Worm (Caenorhabditis elegans) whole organism, young adult: ENCODE results near the gene ins-10.
"Not testable (repeated sequence)": the region's sequence is repeated elsewhere in the genome, so short reads cannot be mapped to it uniquely, and the experiment has no call there.

ENCODE experiments used
- B0019.2 ChIP-seq: fragments of 200-800 bp; sonication (Bioruptor generic); conservative IDR thresholded peaks from 2 replicates; pipeline ENCODE4 v1.3.6; 2022; ENCODE audit warnings: missing genetic modification reagents, missing genetic modification characterization, missing compliant biosample characterization
- C17E4.6 ChIP-seq: fragments of 200-800 bp; sonication (Bioruptor generic); IDR thresholded peaks from 2 replicates; pipeline ENCODE4 v1.3.6; 2022; ENCODE audit warnings: missing genetic modification reagents, missing genetic modification characterization, missing compliant biosample characterization
- F23B12.7 ChIP-seq: sonication (generic microtip); optimal IDR thresholded peaks from 2 replicates; lab custom pipeline; 2017; ENCODE audit warnings: missing genetic modification characterization, mild to moderate bottlenecking, missing compliant biosample characterization, antibody characterized with exemption, moderate library complexity; ENCODE audit not compliant: insufficient read depth
- F33H1.4 ChIP-seq: fragments of 200-800 bp; sonication (Bioruptor generic); IDR thresholded peaks from 2 replicates; pipeline ENCODE4 v1.3.6; 2022; ENCODE audit warnings: missing genetic modification reagents, missing genetic modification characterization, missing compliant biosample characterization
- F39B2.1 ChIP-seq: fragments of 200-800 bp; sonication (Bioruptor generic); IDR thresholded peaks from 2 replicates; pipeline ENCODE4 v1.3.6; 2022; ENCODE audit warnings: missing genetic modification reagents, missing genetic modification characterization, missing compliant biosample characterization
- F52B5.7 ChIP-seq: sonication (generic microtip); optimal IDR thresholded peaks from 2 replicates; lab custom pipeline; 2016; ENCODE audit warnings: mild to moderate bottlenecking, missing genetic modification characterization, missing compliant biosample characterization
- F57A8.1 ChIP-seq: fragments of 200-800 bp; sonication (Bioruptor generic); optimal IDR thresholded peaks from 2 replicates; lab custom pipeline; 2018; ENCODE audit warnings: mild to moderate bottlenecking, missing genetic modification characterization, moderate library complexity, missing compliant biosample characterization
- ZK185.1 ChIP-seq: sonication (generic microtip); optimal IDR thresholded peaks from 2 replicates; lab custom pipeline; 2016; ENCODE audit warnings: mild to moderate bottlenecking, missing genetic modification characterization, missing compliant biosample characterization; ENCODE audit not compliant: poor library complexity, severe bottlenecking
- akir-1 ChIP-seq: fragments of 200-800 bp; sonication (Bioruptor generic); optimal IDR thresholded peaks from 2 replicates; lab custom pipeline; 2018; ENCODE audit warnings: mild to moderate bottlenecking, missing genetic modification characterization, moderate library complexity, missing compliant biosample characterization
- aptf-2 ChIP-seq: fragments of 200-800 bp; sonication (Bioruptor generic); conservative IDR thresholded peaks from 2 replicates; pipeline ENCODE4 v1.3.6; 2022; ENCODE audit warnings: missing genetic modification reagents, missing genetic modification characterization, missing compliant biosample characterization
- athp-1 ChIP-seq: sonication (generic microtip); optimal IDR thresholded peaks from 2 replicates; lab custom pipeline; 2017; ENCODE audit warnings: mild to moderate bottlenecking, missing genetic modification characterization, missing compliant biosample characterization
- attf-3 ChIP-seq: fragments of 200-800 bp; sonication (Bioruptor generic); conservative IDR thresholded peaks from 2 replicates; pipeline ENCODE4 v1.3.6; 2022; ENCODE audit warnings: missing genetic modification reagents, missing genetic modification characterization, missing compliant biosample characterization
- attf-5 ChIP-seq: fragments of 200-800 bp; sonication (Bioruptor generic); optimal IDR thresholded peaks from 2 replicates; lab custom pipeline; 2018; ENCODE audit warnings: mild to moderate bottlenecking, missing genetic modification characterization, missing compliant biosample characterization
- bed-1 ChIP-seq: fragments of 200-800 bp; sonication (Bioruptor generic); IDR thresholded peaks from 2 replicates; pipeline ENCODE4 v1.3.6; 2022; ENCODE audit warnings: missing genetic modification reagents, missing genetic modification characterization, missing compliant biosample characterization
- bed-2 ChIP-seq: fragments of 200-800 bp; sonication (Bioruptor generic); IDR thresholded peaks from 2 replicates; pipeline ENCODE4 v1.3.6; 2022; ENCODE audit warnings: missing genetic modification reagents, missing genetic modification characterization, missing compliant biosample characterization
- cebp-2 ChIP-seq: fragments of 200-800 bp; sonication (Bioruptor generic); IDR thresholded peaks from 2 replicates; pipeline ENCODE4 v1.3.6; 2022; ENCODE audit warnings: missing genetic modification characterization, missing compliant biosample characterization
- ceh-100 ChIP-seq: fragments of 200-800 bp; sonication (Bioruptor generic); IDR thresholded peaks from 2 replicates; pipeline ENCODE4 v1.3.6; 2022; ENCODE audit warnings: missing genetic modification reagents, missing genetic modification characterization, missing compliant biosample characterization
- ceh-27 ChIP-seq: fragments of 200-800 bp; sonication (Bioruptor generic); optimal IDR thresholded peaks from 2 replicates; lab custom pipeline; 2018; ENCODE audit warnings: mild to moderate bottlenecking, missing genetic modification characterization, moderate library complexity, missing compliant biosample characterization
- chd-7 ChIP-seq: sonication (generic microtip); optimal IDR thresholded peaks from 2 replicates; lab custom pipeline; 2016; ENCODE audit warnings: mild to moderate bottlenecking, missing genetic modification characterization, moderate library complexity, missing compliant biosample characterization
- dox-1 ChIP-seq: fragments of 200-800 bp; sonication (Bioruptor generic); IDR thresholded peaks from 2 replicates; pipeline ENCODE4 v1.3.6; 2022; ENCODE audit warnings: missing genetic modification reagents, missing genetic modification characterization, missing compliant biosample characterization
- egl-44 ChIP-seq: fragments of 200-800 bp; sonication (Bioruptor generic); IDR thresholded peaks from 2 replicates; pipeline ENCODE4 v1.3.6; 2022; ENCODE audit warnings: missing genetic modification reagents, missing genetic modification characterization, missing compliant biosample characterization
- ekl-4 ChIP-seq: fragments of 200-800 bp; sonication (Bioruptor generic); IDR thresholded peaks from 2 replicates; pipeline ENCODE4 v1.3.6; 2022; ENCODE audit warnings: missing genetic modification reagents, missing genetic modification characterization, missing compliant biosample characterization
- ets-4 ChIP-seq: fragments of 200-800 bp; sonication (Bioruptor generic); optimal IDR thresholded peaks from 2 replicates; lab custom pipeline; 2018; ENCODE audit warnings: mild to moderate bottlenecking, missing genetic modification characterization, missing compliant biosample characterization
- gei-17 ChIP-seq: fragments of 200-800 bp; sonication (Bioruptor generic); optimal IDR thresholded peaks from 2 replicates; lab custom pipeline; 2018; ENCODE audit warnings: mild to moderate bottlenecking, missing genetic modification characterization, missing compliant biosample characterization
- hmg-1.2 ChIP-seq: fragments of 200-800 bp; sonication (Bioruptor generic); IDR thresholded peaks from 2 replicates; pipeline ENCODE4 v1.3.6; 2022; ENCODE audit warnings: missing genetic modification reagents, missing genetic modification characterization, missing compliant biosample characterization
- hmg-20 ChIP-seq: fragments of 200-800 bp; sonication (Bioruptor generic); IDR thresholded peaks from 2 replicates; pipeline ENCODE4 v1.3.6; 2022; ENCODE audit warnings: missing genetic modification reagents, missing genetic modification characterization, missing compliant biosample characterization
- lag-1 ChIP-seq: fragments of 200-800 bp; sonication (Bioruptor generic); IDR thresholded peaks from 2 replicates; pipeline ENCODE4 v1.3.6; 2022; ENCODE audit warnings: missing genetic modification reagents, missing genetic modification characterization, missing compliant biosample characterization
- let-526 ChIP-seq: fragments of 200-800 bp; sonication (Bioruptor generic); IDR thresholded peaks from 2 replicates; pipeline ENCODE4 v1.3.6; 2022; ENCODE audit warnings: missing genetic modification reagents, missing genetic modification characterization, missing compliant biosample characterization
- lin-40 ChIP-seq: sonication (generic microtip); optimal IDR thresholded peaks from 2 replicates; lab custom pipeline; 2016; ENCODE audit warnings: missing genetic modification characterization, mild to moderate bottlenecking, missing compliant biosample characterization, missing genotype, missing genetic modification reagents
- lin-54 ChIP-seq: fragments of 200-800 bp; sonication (Bioruptor generic); optimal IDR thresholded peaks from 2 replicates; lab custom pipeline; 2018; ENCODE audit warnings: mild to moderate bottlenecking, missing genetic modification characterization, missing compliant biosample characterization
- madf-8 ChIP-seq: fragments of 200-800 bp; sonication (Bioruptor generic); conservative IDR thresholded peaks from 2 replicates; pipeline ENCODE4 v1.3.6; 2022; ENCODE audit warnings: missing genetic modification reagents, missing genetic modification characterization, missing compliant biosample characterization
- mcd-1 ChIP-seq: fragments of 200-800 bp; sonication (Bioruptor generic); IDR thresholded peaks from 2 replicates; pipeline ENCODE4 v1.3.6; 2022; ENCODE audit warnings: missing genetic modification reagents, missing genetic modification characterization, missing compliant biosample characterization
- nhr-120 ChIP-seq: fragments of 200-800 bp; sonication (Bioruptor generic); IDR thresholded peaks from 2 replicates; pipeline ENCODE4 v1.3.6; 2022; ENCODE audit warnings: missing genetic modification characterization, missing compliant biosample characterization
- pbrm-1 ChIP-seq: fragments of 200-800 bp; sonication (Bioruptor generic); IDR thresholded peaks from 2 replicates; pipeline ENCODE4 v1.3.6; 2022; ENCODE audit warnings: missing genetic modification reagents, missing genetic modification characterization, missing compliant biosample characterization
- rec-8 ChIP-seq, 2 experiments: sonication (generic microtip); optimal IDR thresholded peaks; 2 replicates each; lab custom pipeline; 2016; ENCODE audit warnings: mild to moderate bottlenecking in 2 of 2, missing genetic modification characterization in 2 of 2, missing genetic modification reagents in 2 of 2, missing genotype in 2 of 2, missing biosample characterization in 1 of 2, missing compliant biosample characterization in 1 of 2, moderate library complexity in 1 of 2
- repo-1 ChIP-seq: sonication (generic microtip); optimal IDR thresholded peaks from 2 replicates; lab custom pipeline; 2017; ENCODE audit warnings: mild to moderate bottlenecking, missing genetic modification characterization, missing compliant biosample characterization
- rpc-1 ChIP-seq, 2 experiments: fragments of 150-350 bp in 1 of 2; sonication (generic microtip) in 1 of 2; optimal IDR thresholded peaks; 2 replicates each; lab custom pipeline; 2014 to 2018; ENCODE audit warnings: missing biosample characterization in 1 of 2, missing genetic modification characterization in 1 of 2, missing genetic modification reagents in 1 of 2, missing genotype in 1 of 2
- snpc-1.3 ChIP-seq: sonication (generic microtip); optimal IDR thresholded peaks from 2 replicates; lab custom pipeline; 2017; ENCODE audit warnings: missing genetic modification characterization, mild to moderate bottlenecking, missing compliant biosample characterization, antibody characterized with exemption, moderate library complexity, missing genotype, missing genetic modification reagents; ENCODE audit not compliant: insufficient read depth
- snpc-4 ChIP-seq, 5 experiments: fragments of 150-350 bp in 1 of 5; sonication (generic microtip) in 4 of 5; optimal IDR thresholded peaks; 2 replicates each; lab custom pipeline; 2014 to 2018; ENCODE audit warnings: missing genetic modification characterization in 5 of 5, missing biosample characterization in 3 of 5, antibody characterized with exemption in 2 of 5, mild to moderate bottlenecking in 2 of 5, missing compliant biosample characterization in 2 of 5, missing genotype in 2 of 5, moderate library complexity in 2 of 5, missing genetic modification reagents in 1 of 5
- somi-1 ChIP-seq: fragments of 200-800 bp; sonication (Bioruptor generic); optimal IDR thresholded peaks from 2 replicates; lab custom pipeline; 2018; ENCODE audit warnings: mild to moderate bottlenecking, missing genetic modification characterization, missing compliant biosample characterization
- unc-130 ChIP-seq: sonication (generic microtip); optimal IDR thresholded peaks from 2 replicates; lab custom pipeline; 2016; ENCODE audit warnings: missing genetic modification reagents, missing genetic modification characterization, missing compliant biosample characterization
- ztf-18 ChIP-seq: sonication (generic microtip); optimal IDR thresholded peaks from 2 replicates; lab custom pipeline; 2016; ENCODE audit warnings: missing genotype, mild to moderate bottlenecking, missing genetic modification characterization, missing compliant biosample characterization
- ztf-25 ChIP-seq: fragments of 200-800 bp; sonication (Bioruptor generic); IDR thresholded peaks from 2 replicates; pipeline ENCODE4 v1.3.6; 2022; ENCODE audit warnings: missing genetic modification reagents, missing genetic modification characterization, missing compliant biosample characterization
- ztf-28 ChIP-seq: fragments of 200-800 bp; sonication (Bioruptor generic); IDR thresholded peaks from 2 replicates; pipeline ENCODE4 v1.3.6; 2022; ENCODE audit warnings: missing genetic modification reagents, missing genetic modification characterization, missing compliant biosample characterization

ins-10 gene

ce11 chrV:14049274-14049673, 15.5 kb downstream of the ins-10 start, which contains the start of gene F58D12.1:
Gene F58D12.1, plus strand, starts transcription at chrV:14049574.
- not testable (repeated sequence) for TF ChIP-seq F23B12.7 (tag; lab: Kevin White, UChicago); rpc-1 (optimal IDR thresholded peaks at IDR 0.05; lab: Kevin White, UChicago); rpc-1 (tag; optimal IDR thresholded peaks at IDR 0.05; lab: Kevin White, UChicago); cebp-2 (GFP tag; lab: Robert Waterston, UW)
- TF ChIP-seq, all 124 proteins: peak for 0; not testable (repeated sequence) for 124

DNA sequence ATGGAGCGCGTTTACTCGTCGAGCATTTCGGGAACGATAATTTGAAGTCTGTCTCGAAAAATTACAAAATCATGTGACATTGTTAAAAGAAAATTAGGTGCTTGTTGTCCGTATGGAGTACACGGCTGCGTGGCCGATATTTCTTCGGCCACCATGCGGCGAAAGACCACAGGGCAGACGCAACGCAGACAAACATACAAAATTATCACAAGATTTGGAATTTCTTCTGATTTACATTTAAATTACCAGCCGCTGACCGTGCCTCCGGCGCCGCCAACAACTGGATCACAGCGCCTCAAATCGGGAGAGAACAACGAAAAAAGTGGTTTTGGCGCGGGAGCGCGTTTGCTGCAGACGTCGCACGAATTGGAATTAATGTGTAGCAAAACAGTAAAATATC, 21.3 kb downstream of the ins-10 start:
- peak; percentile 73 for TF ChIP-seq F52B5.7
- peak; percentile 95 for TF ChIP-seq attf-5 (GFP tag; lab: Kevin White, UChicago)
- TF ChIP-seq athp-1 (tag; lab: Kevin White, UChicago) = peak; percentile 91
- peak; percentile 96 for TF ChIP-seq hmg-1.2 (GFP tag; lab: Robert Waterston, UW)
- peak; percentile 87 for TF ChIP-seq chd-7
- peak; percentile 78 for TF ChIP-seq repo-1
- TF ChIP-seq F33H1.4 (GFP tag; lab: Robert Waterston, UW) = peak; percentile 72
- TF ChIP-seq bed-1 (GFP tag; lab: Robert Waterston, UW) = peak; percentile 97
- TF ChIP-seq akir-1 (GFP tag; lab: Kevin White, UChicago) = peak; percentile 94
- TF ChIP-seq lag-1 = peak; percentile 97
- peak; percentile 91 for TF ChIP-seq hmg-20
- 0 out of 2 replicates have a peak, but pooled peaks have one; percentile 15 for TF ChIP-seq B0019.2 (GFP tag; lab: Robert Waterston, UW)
- peak; percentile 94 for TF ChIP-seq ceh-100 (GFP tag; lab: Robert Waterston, UW)
- TF ChIP-seq aptf-2 (GFP tag; lab: Robert Waterston, UW) = peak; percentile 91
- peak; percentile 98 for TF ChIP-seq bed-2 (GFP tag; lab: Robert Waterston, UW)
- TF ChIP-seq ztf-25 = peak; percentile 77; the same call in 1 of the 2 replicates
- TF ChIP-seq ztf-28 (GFP tag; lab: Robert Waterston, UW) = peak; percentile 91
- TF ChIP-seq snpc-1.3 (tag; lab: Kevin White, UChicago) = peak; percentile 19
- peak; percentile 96 for TF ChIP-seq ceh-27 (GFP tag; lab: Kevin White, UChicago)
- TF ChIP-seq ztf-18 (tag; lab: Kevin White, UChicago) = peak; percentile 55
- TF ChIP-seq somi-1 = peak; percentile 84
- peak; percentile 98 for TF ChIP-seq ekl-4
- TF ChIP-seq madf-8 = peak; percentile 67
- TF ChIP-seq egl-44 (GFP tag; lab: Robert Waterston, UW) = peak; percentile 94
- TF ChIP-seq ets-4 (GFP tag; lab: Kevin White, UChicago) = peak; percentile 41
- TF ChIP-seq mcd-1 (GFP tag; lab: Robert Waterston, UW) = peak; percentile 99
- peak; percentile 85 for TF ChIP-seq C17E4.6 (GFP tag; lab: Robert Waterston, UW)
- TF ChIP-seq pbrm-1 (GFP tag; lab: Robert Waterston, UW) = peak; percentile 95
- TF ChIP-seq gei-17 (GFP tag; lab: Kevin White, UChicago) = peak; percentile 72
- TF ChIP-seq rec-8 (tag; optimal IDR thresholded peaks at IDR 0.05; lab: Kevin White, UChicago) = peak; percentile 57 to 79
- TF ChIP-seq nhr-120 (GFP tag; lab: Robert Waterston, UW) = peak; percentile 83; the same call in 1 of the 2 replicates
- TF ChIP-seq attf-3 (GFP tag; lab: Robert Waterston, UW) = peak; percentile 82
- peak; percentile 98 for TF ChIP-seq let-526 (GFP tag; lab: Robert Waterston, UW)
- not testable (repeated sequence) for TF ChIP-seq snpc-4 (GFP tag; optimal IDR thresholded peaks at IDR 0.05; lab: Kevin White, UChicago)
- TF ChIP-seq snpc-4 (tag; optimal IDR thresholded peaks at IDR 0.05; lab: Kevin White, UChicago) = peak in 3 of 4 experiments; percentile 48 to 82 (median 77)
- peak; percentile 92 for TF ChIP-seq lin-54
- TF ChIP-seq ZK185.1 = peak; percentile 97
- 0 out of 2 replicates have a peak, but pooled peaks have one; percentile 42 for TF ChIP-seq F39B2.1 (GFP tag; lab: Robert Waterston, UW)
- peak; percentile 96 for TF ChIP-seq lin-40
- peak; percentile 60 for TF ChIP-seq unc-130 (GFP tag; lab: Kevin White, UChicago)
- TF ChIP-seq dox-1 (GFP tag; lab: Robert Waterston, UW) = peak; percentile 98
- peak; percentile 34 for TF ChIP-seq F57A8.1
